Worm (Caenorhabditis elegans) whole organism, young adult: ENCODE measurements around the gene ckb-3.

Experiments
- C06A6.2 ChIP-seq: fragments of 200-800 bp; sonication (Bioruptor generic); conservative IDR thresholded peaks from 2 replicates; pipeline ENCODE4 v1.3.6; 2022; ENCODE audit warnings: missing genetic modification characterization, missing compliant biosample characterization
- ets-4 ChIP-seq: fragments of 200-800 bp; sonication (Bioruptor generic); optimal IDR thresholded peaks from 2 replicates; lab custom pipeline; 2018; ENCODE audit warnings: mild to moderate bottlenecking, missing genetic modification characterization, missing compliant biosample characterization
- lin-35 ChIP-seq, 3 experiments: fragments of 150-350 bp in 2 of 3; sonication (generic microtip) in 1 of 3; optimal IDR thresholded peaks; 2 replicates each; lab custom pipeline; 2014 to 2018; ENCODE audit warnings: missing biosample characterization in 3 of 3, missing genetic modification characterization in 3 of 3, missing genetic modification reagents in 3 of 3
- nfya-1 ChIP-seq: sonication (generic microtip); optimal IDR thresholded peaks from 2 replicates; lab custom pipeline; 2017; ENCODE audit warnings: antibody characterized with exemption, missing compliant biosample characterization, missing genetic modification characterization, borderline replicate concordance; ENCODE audit not compliant: insufficient read depth
- rpc-1 ChIP-seq, 2 experiments: fragments of 150-350 bp in 1 of 2; sonication (generic microtip) in 1 of 2; optimal IDR thresholded peaks; 2 replicates each; lab custom pipeline; 2014 to 2018; ENCODE audit warnings: missing biosample characterization in 1 of 2, missing genetic modification characterization in 1 of 2, missing genetic modification reagents in 1 of 2, missing genotype in 1 of 2
- tlf-1 ChIP-seq: fragments of 200-800 bp; sonication (Bioruptor generic); optimal IDR thresholded peaks from 2 replicates; lab custom pipeline; 2018; ENCODE audit warnings: mild to moderate bottlenecking, missing genetic modification characterization, missing compliant biosample characterization
- xnd-1 ChIP-seq: sonication (generic microtip); optimal IDR thresholded peaks from 2 replicates; lab custom pipeline; 2016; ENCODE audit warnings: missing genotype, missing genetic modification reagents, missing genetic modification characterization, missing compliant biosample characterization

ce11 chrIII:4419117-4419978 lies 48.7 kb downstream of the ckb-3 start, which contains the start of the genes R07E5.7 and cku-80:
- peak in 1 of 3 experiments; percentile 62 for TF ChIP-seq lin-35 (GFP tag; optimal IDR thresholded peaks at IDR 0.05; lab: Kevin White, UChicago)
- TF ChIP-seq tlf-1 (GFP tag; lab: Kevin White, UChicago), result peak; percentile 27
- TF ChIP-seq ets-4 (GFP tag; lab: Kevin White, UChicago), result no peak
- no peak for TF ChIP-seq rpc-1 (optimal IDR thresholded peaks at IDR 0.05; lab: Kevin White, UChicago)
- no peak for TF ChIP-seq rpc-1 (tag; optimal IDR thresholded peaks at IDR 0.05; lab: Kevin White, UChicago)
- TF ChIP-seq xnd-1 (tag; lab: Kevin White, UChicago), result no peak
- no peak for TF ChIP-seq C06A6.2 (GFP tag; lab: Robert Waterston, UW)
- TF ChIP-seq nfya-1 (tag; lab: Kevin White, UChicago), result no peak
